Fruit fly (Drosophila melanogaster) whole organism, pupa: ENCODE measurements around the gene BNIP3.

ENCODE experiments used
- CG9948 ChIP-seq: fragments of 200-800 bp; sonication (Bioruptor generic); optimal IDR thresholded peaks from 2 replicates; lab custom pipeline; 2018; ENCODE audit warnings: missing biosample characterization, mild to moderate bottlenecking, missing genetic modification characterization, moderate library complexity
- Pif1A ChIP-seq: fragments of 200-800 bp; sonication (Bioruptor generic); optimal IDR thresholded peaks from 3 replicates; lab custom pipeline; 2016; ENCODE audit warnings: missing biosample characterization, missing genetic modification characterization
- gl ChIP-seq: fragments of 200-800 bp; sonication (Bioruptor generic); optimal IDR thresholded peaks from 2 replicates; lab custom pipeline; 2018; ENCODE audit warnings: missing biosample characterization, mild to moderate bottlenecking, missing genetic modification characterization

dm6 chr3L:20494780-20495591, 24.2 kb downstream of the BNIP3 start, which contains the start of gene ZnT77C:
- no peak for TF ChIP-seq Pif1A
- TF ChIP-seq CG9948 (tag; lab: Kevin White, UChicago), result no peak
- TF ChIP-seq gl (tag; lab: Kevin White, UChicago), result no peak
